Fruit fly (Drosophila melanogaster) whole organism, embryonic: ENCODE measurements around the gene CG17233.

ENCODE experiments used
- CG1233 ChIP-seq: fragments of 200-800 bp; sonication (Bioruptor generic); optimal IDR thresholded peaks from 4 replicates; lab custom pipeline; 2018; ENCODE audit warnings: missing biosample characterization, mild to moderate bottlenecking, missing genetic modification characterization
- CG3407 ChIP-seq: fragments of 200-800 bp; sonication (Bioruptor generic); optimal IDR thresholded peaks from 2 replicates; lab custom pipeline; 2018; ENCODE audit warnings: missing biosample characterization, mild to moderate bottlenecking, missing genetic modification characterization
- CG7556 ChIP-seq: fragments of 200-800 bp; sonication (Bioruptor generic); optimal IDR thresholded peaks from 2 replicates; lab custom pipeline; 2017; ENCODE audit warnings: missing biosample characterization, mild to moderate bottlenecking, missing genetic modification characterization
- CG9797 ChIP-seq: fragments of 200-800 bp; sonication (Bioruptor generic); optimal IDR thresholded peaks from 3 replicates; lab custom pipeline; 2018; ENCODE audit warnings: missing biosample characterization, mild to moderate bottlenecking, missing genetic modification characterization
- Dll ChIP-seq: fragments of 200-800 bp; sonication (Bioruptor generic); IDR thresholded peaks from 4 replicates; pipeline ENCODE4 v1.3.6; 2022; ENCODE audit warnings: missing biosample characterization, missing genetic modification characterization; ENCODE audit not compliant: partially characterized antibody
- Myb ChIP-seq: fragments of 200-800 bp; sonication (Bioruptor generic); optimal IDR thresholded peaks from 2 replicates; lab custom pipeline; 2016; ENCODE audit warnings: missing biosample characterization, missing genetic modification characterization
- Nf-YC ChIP-seq: fragments of 200-800 bp; optimal IDR thresholded peaks from 3 replicates; lab custom pipeline; 2019; ENCODE audit warnings: missing biosample characterization, mild to moderate bottlenecking, missing genetic modification characterization, moderate library complexity
- Scr ChIP-seq: fragments of 200-800 bp; sonication (Bioruptor generic); IDR thresholded peaks from 2 replicates; pipeline ENCODE4 v1.3.6; 2022; ENCODE audit warnings: missing biosample characterization, missing genetic modification characterization; ENCODE audit not compliant: partially characterized antibody
- Sin3A ChIP-seq: fragments of >200 bp; optimal IDR thresholded peaks from 2 replicates; lab custom pipeline; 2018
- ewg ChIP-seq: fragments of 200-800 bp; sonication (Bioruptor generic); optimal IDR thresholded peaks from 3 replicates; lab custom pipeline; 2017; ENCODE audit warnings: mild to moderate bottlenecking, missing biosample characterization, missing genetic modification reagents, missing genetic modification characterization
- ranshi ChIP-seq: fragments of 200-800 bp; sonication (Bioruptor generic); IDR thresholded peaks from 2 replicates; pipeline ENCODE4 v1.3.6; 2022; ENCODE audit warnings: missing biosample characterization, missing genetic modification characterization
- tup ChIP-seq: fragments of 200-800 bp; sonication (Bioruptor generic); optimal IDR thresholded peaks from 2 replicates; lab custom pipeline; 2016; ENCODE audit warnings: missing biosample characterization, mild to moderate bottlenecking, missing genetic modification characterization, moderate library complexity
- zf30C ChIP-seq: fragments of 200-800 bp; sonication (Bioruptor generic); optimal IDR thresholded peaks from 3 replicates; lab custom pipeline; 2018; ENCODE audit warnings: missing biosample characterization, mild to moderate bottlenecking, missing genetic modification characterization
- zfh1 ChIP-seq: fragments of 200-800 bp; sonication (Bioruptor generic); IDR thresholded peaks from 3 replicates; pipeline ENCODE4 v1.3.6; 2022; ENCODE audit warnings: missing biosample characterization, missing genetic modification characterization

DNA sequence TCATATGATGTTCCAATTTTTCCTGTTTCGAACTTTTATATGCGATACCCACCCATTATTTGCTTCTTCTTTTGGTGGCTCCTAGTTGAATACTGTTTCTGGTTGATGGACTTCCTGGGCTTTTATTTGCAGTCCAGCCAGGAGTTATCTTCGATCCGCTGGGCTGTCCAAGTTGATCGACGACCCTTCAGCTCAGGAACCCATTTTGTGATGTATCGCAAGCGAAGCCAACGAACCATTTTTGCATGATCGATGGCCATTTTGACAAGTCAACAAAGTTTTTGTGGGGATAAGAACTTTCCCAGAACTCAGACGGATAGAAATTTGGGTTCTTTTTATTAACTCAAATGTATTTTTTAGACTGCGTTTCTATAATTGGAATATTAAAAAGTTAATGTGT, 35.8 kb downstream of the CG17233 start, which contains the start of gene CG7290:
- no peak for TF ChIP-seq CG1233 (GFP tag; lab: Kevin White, UChicago)
- TF ChIP-seq ewg (GFP tag; lab: Kevin White, UChicago) = no peak
- no peak for TF ChIP-seq CG9797 (GFP tag; lab: Kevin White, UChicago)
- TF ChIP-seq tup (GFP tag; lab: Kevin White, UChicago) = no peak
- no peak for TF ChIP-seq CG7556 (GFP tag; lab: Kevin White, UChicago)
- TF ChIP-seq ranshi = no peak
- no peak for TF ChIP-seq Dll (GFP tag; lab: Robert Waterston, UW)
- no peak for TF ChIP-seq Nf-YC (tag; lab: Kevin White, UChicago)
- no peak for TF ChIP-seq CG3407 (GFP tag; lab: Kevin White, UChicago)
- TF ChIP-seq zf30C (GFP tag; lab: Kevin White, UChicago) = no peak
- no peak for TF ChIP-seq Scr (GFP tag; lab: Robert Waterston, UW)
- TF ChIP-seq Sin3A (lab: Kevin White, UChicago) = no peak
- no peak for TF ChIP-seq Myb (GFP tag; lab: Kevin White, UChicago)
- no peak for TF ChIP-seq zfh1
